Worm (Caenorhabditis elegans) whole organism, early embryonic: ENCODE measurements around the gene ifas-1.

Experiments used
- B0310.2 ChIP-seq: sonication (generic microtip); optimal IDR thresholded peaks from 2 replicates; lab custom pipeline; 2016; ENCODE audit warnings: mild to moderate bottlenecking, missing genetic modification characterization, missing compliant biosample characterization
- F13C5.2 ChIP-seq: sonication (generic microtip); optimal IDR thresholded peaks from 2 replicates; lab custom pipeline; 2017; ENCODE audit warnings: mild to moderate bottlenecking, missing genetic modification characterization, inconsistent platforms, missing compliant biosample characterization
- ama-1 ChIP-seq: fragments of 150-350 bp; optimal IDR thresholded peaks from 2 replicates; lab custom pipeline; 2014
- ceh-13 ChIP-seq: fragments of 200-800 bp; sonication (Bioruptor generic); optimal IDR thresholded peaks from 2 replicates; lab custom pipeline; 2018; ENCODE audit warnings: mild to moderate bottlenecking, missing genetic modification characterization, missing compliant biosample characterization
- ets-7 ChIP-seq: sonication (generic microtip); optimal IDR thresholded peaks from 2 replicates; lab custom pipeline; 2016; ENCODE audit warnings: missing genotype, missing genetic modification characterization, missing compliant biosample characterization
- flt-1 ChIP-seq: fragments of 200-800 bp; sonication (Bioruptor generic); IDR thresholded peaks from 2 replicates; pipeline ENCODE4 v1.3.6; 2022; ENCODE audit warnings: missing genetic modification characterization, missing compliant biosample characterization
- hmg-4 ChIP-seq: fragments of 200-800 bp; sonication (Bioruptor generic); optimal IDR thresholded peaks from 2 replicates; lab custom pipeline; 2018; ENCODE audit warnings: mild to moderate bottlenecking, missing genetic modification characterization, missing compliant biosample characterization
- hnd-1 ChIP-seq: sonication (generic microtip); optimal IDR thresholded peaks from 2 replicates; lab custom pipeline; 2016; ENCODE audit warnings: missing genetic modification characterization, missing compliant biosample characterization
- pes-1 ChIP-seq: fragments of 200-800 bp; sonication (Bioruptor generic); IDR thresholded peaks from 2 replicates; pipeline ENCODE4 v1.3.6; 2022; ENCODE audit warnings: missing genetic modification reagents, missing genetic modification characterization, missing compliant biosample characterization
- sea-1 ChIP-seq: fragments of 200-800 bp; sonication (Bioruptor generic); conservative IDR thresholded peaks from 2 replicates; pipeline ENCODE4 v1.3.6; 2022; ENCODE audit warnings: missing genetic modification characterization, missing compliant biosample characterization
- tbx-11 ChIP-seq: fragments of 200-800 bp; sonication (Bioruptor generic); IDR thresholded peaks from 2 replicates; pipeline ENCODE4 v1.3.6; 2022; ENCODE audit warnings: missing genetic modification characterization, missing compliant biosample characterization
- tbx-37 ChIP-seq: fragments of 200-800 bp; sonication (Bioruptor generic); conservative IDR thresholded peaks from 2 replicates; pipeline ENCODE4 v1.3.6; 2022; ENCODE audit warnings: missing genetic modification reagents, missing genetic modification characterization, missing compliant biosample characterization
- tra-4 ChIP-seq: sonication (generic microtip); optimal IDR thresholded peaks from 2 replicates; lab custom pipeline; 2017; ENCODE audit warnings: missing genetic modification characterization, missing compliant biosample characterization

ce11 chrII:3716961-3717360 is 28.4 kb upstream of the ifas-1 start, which contains the start of gene fbxc-52:
- no peak for TF ChIP-seq ama-1 (lab: Kevin White, UChicago)
- TF ChIP-seq sea-1 (GFP tag; lab: Robert Waterston, UW) = no peak
- no peak for TF ChIP-seq F13C5.2 (tag; lab: Kevin White, UChicago)
- TF ChIP-seq B0310.2 (tag; lab: Kevin White, UChicago) = no peak
- TF ChIP-seq hmg-4 = no peak
- no peak for TF ChIP-seq ceh-13 (GFP tag; lab: Kevin White, UChicago)
- TF ChIP-seq tbx-11 = no peak
- no peak for TF ChIP-seq tra-4 (tag; lab: Kevin White, UChicago)
- no peak for TF ChIP-seq tbx-37 (GFP tag; lab: Robert Waterston, UW)
- TF ChIP-seq flt-1 (GFP tag; lab: Robert Waterston, UW) = no peak
- TF ChIP-seq pes-1 (GFP tag; lab: Robert Waterston, UW) = no peak
- no peak for TF ChIP-seq hnd-1 (tag; lab: Kevin White, UChicago)
- TF ChIP-seq ets-7 (tag; lab: Kevin White, UChicago) = no peak
